Fruit fly (Drosophila melanogaster) whole organism, embryonic: ENCODE data around the gene Ssadh.
A peak's percentile ranks its signal among the peaks of the same experiment; 100 is the strongest.

ENCODE experiments used
- Ada2b ChIP-seq: fragments of 200-800 bp; sonication (Bioruptor generic); IDR thresholded peaks from 2 replicates; pipeline ENCODE4 v1.3.6; 2022; ENCODE audit warnings: missing biosample characterization, missing genetic modification characterization
- Adf1 ChIP-seq: fragments of 200-800 bp; sonication (Bioruptor generic); IDR thresholded peaks from 2 replicates; pipeline ENCODE4 v1.3.6; 2022; ENCODE audit warnings: missing biosample characterization, missing genetic modification characterization
- Aef1 ChIP-seq: fragments of 200-800 bp; sonication (Bioruptor generic); IDR thresholded peaks from 3 replicates; pipeline ENCODE4 v1.3.6; 2022; ENCODE audit warnings: missing biosample characterization, missing genetic modification characterization
- Awh ChIP-seq: fragments of 200-800 bp; sonication (Bioruptor generic); IDR thresholded peaks from 2 replicates; pipeline ENCODE4, ENCODE4 v1.3.6; 2022; ENCODE audit warnings: missing biosample characterization, missing genetic modification characterization
- Bgb ChIP-seq: fragments of 200-800 bp; sonication (Bioruptor generic); IDR thresholded peaks from 2 replicates; pipeline ENCODE4 v1.3.6; 2022; ENCODE audit warnings: missing biosample characterization, missing genetic modification characterization; ENCODE audit not compliant: partially characterized antibody
- Blimp-1 ChIP-seq: fragments of 200-800 bp; sonication (Bioruptor generic); optimal IDR thresholded peaks from 3 replicates; lab custom pipeline; 2018; ENCODE audit warnings: missing biosample characterization, missing genetic modification characterization, mild to moderate bottlenecking, moderate library complexity, missing genetic modification reagents
- CG11696 ChIP-seq: fragments of 200-800 bp; sonication (Bioruptor generic); IDR thresholded peaks from 2 replicates; pipeline ENCODE4 v1.3.6; 2022; ENCODE audit warnings: missing biosample characterization, missing genetic modification characterization
- CG12155 ChIP-seq: fragments of 200-800 bp; sonication (Bioruptor generic); optimal IDR thresholded peaks from 3 replicates; lab custom pipeline; 2016; ENCODE audit warnings: missing biosample characterization, missing genetic modification characterization
- CG13424 ChIP-seq: fragments of 200-800 bp; sonication (Bioruptor generic); optimal IDR thresholded peaks from 2 replicates; lab custom pipeline; 2019; ENCODE audit warnings: missing biosample characterization, mild to moderate bottlenecking, missing genetic modification characterization, moderate library complexity
- CG1603 ChIP-seq: fragments of 200-800 bp; sonication (Bioruptor generic); optimal IDR thresholded peaks from 2 replicates; lab custom pipeline; 2019; ENCODE audit warnings: missing biosample characterization, mild to moderate bottlenecking, missing genetic modification characterization, moderate library complexity
- CG17328 ChIP-seq: fragments of 200-800 bp; sonication (Bioruptor generic); IDR thresholded peaks from 2 replicates; pipeline ENCODE4 v1.3.6; 2022; ENCODE audit warnings: missing biosample characterization, missing genetic modification characterization
- CG17359 ChIP-seq: fragments of 200-800 bp; sonication (Bioruptor generic); optimal IDR thresholded peaks from 3 replicates; lab custom pipeline; 2018; ENCODE audit warnings: missing biosample characterization, mild to moderate bottlenecking, missing genetic modification characterization, moderate library complexity
- CG18619 ChIP-seq: fragments of 200-800 bp; sonication (Bioruptor generic); optimal IDR thresholded peaks from 3 replicates; lab custom pipeline; 2017; ENCODE audit warnings: missing biosample characterization, mild to moderate bottlenecking, missing genetic modification characterization
- CG4282 ChIP-seq: fragments of 200-800 bp; sonication (Bioruptor generic); optimal IDR thresholded peaks from 2 replicates; lab custom pipeline; 2016; ENCODE audit warnings: missing biosample characterization, missing genetic modification characterization
- CG7372 ChIP-seq: fragments of 200-800 bp; sonication (Bioruptor generic); IDR thresholded peaks from 2 replicates; pipeline ENCODE4 v1.3.6; 2022; ENCODE audit warnings: missing biosample characterization, missing genetic modification characterization
- CG7786 ChIP-seq: fragments of 200-800 bp; sonication (Bioruptor generic); optimal IDR thresholded peaks from 2 replicates; lab custom pipeline; 2016; ENCODE audit warnings: missing biosample characterization, missing genetic modification characterization
- CG8359 ChIP-seq: fragments of 200-800 bp; sonication (Bioruptor generic); optimal IDR thresholded peaks from 2 replicates; lab custom pipeline; 2017; ENCODE audit warnings: missing biosample characterization, mild to moderate bottlenecking, missing genetic modification characterization, borderline replicate concordance
- CG8388 ChIP-seq: fragments of 200-800 bp; sonication (Bioruptor generic); optimal IDR thresholded peaks from 2 replicates; lab custom pipeline; 2019; ENCODE audit warnings: missing biosample characterization, mild to moderate bottlenecking, missing genetic modification characterization, moderate library complexity
- Camta ChIP-seq: fragments of 200-800 bp; sonication (Bioruptor generic); optimal IDR thresholded peaks from 2 replicates; lab custom pipeline; 2016; ENCODE audit warnings: missing biosample characterization, missing genetic modification characterization
- D19A ChIP-seq: fragments of 200-800 bp; optimal IDR thresholded peaks from 3 replicates; lab custom pipeline; 2019; ENCODE audit warnings: missing biosample characterization, mild to moderate bottlenecking, missing genetic modification characterization, moderate library complexity
- Dbx ChIP-seq: fragments of 200-800 bp; sonication (Bioruptor generic); IDR thresholded peaks from 3 replicates; pipeline ENCODE4 v1.3.6; 2022; ENCODE audit warnings: missing biosample characterization, missing genetic modification characterization
- Dip2 ChIP-seq: fragments of 200-800 bp; sonication (Bioruptor generic); IDR thresholded peaks from 2 replicates; pipeline ENCODE4 v1.3.6; 2022; ENCODE audit warnings: missing biosample characterization, missing genetic modification characterization
- Doc2 ChIP-seq: fragments of 200-800 bp; sonication (Bioruptor generic); IDR thresholded peaks from 2 replicates; pipeline ENCODE4 v1.3.6; 2022; ENCODE audit warnings: missing biosample characterization, missing genetic modification characterization
- Ets65A ChIP-seq: fragments of 200-800 bp; sonication (Bioruptor generic); peaks from one replicate; lab custom pipeline; 2016; ENCODE audit warnings: missing biosample characterization, missing genetic modification characterization
- Fer1 ChIP-seq: fragments of 200-800 bp; sonication (Bioruptor generic); optimal IDR thresholded peaks from 2 replicates; lab custom pipeline; 2017; ENCODE audit warnings: missing biosample characterization, mild to moderate bottlenecking, missing genetic modification characterization
- MESR4 ChIP-seq: fragments of 200-800 bp; sonication (Bioruptor generic); optimal IDR thresholded peaks from 2 replicates; lab custom pipeline; 2018; ENCODE audit warnings: missing biosample characterization, mild to moderate bottlenecking, missing genetic modification characterization, moderate library complexity
- Meics ChIP-seq: fragments of 200-800 bp; sonication (Bioruptor generic); optimal IDR thresholded peaks from 2 replicates; lab custom pipeline; 2017; ENCODE audit warnings: missing biosample characterization, mild to moderate bottlenecking, missing genetic modification characterization
- Oaz ChIP-seq: fragments of 200-800 bp; sonication (Bioruptor generic); IDR thresholded peaks from 2 replicates; pipeline ENCODE4 v1.3.6; 2022; ENCODE audit warnings: missing biosample characterization, missing genetic modification characterization
- Pdp1 ChIP-seq, 2 experiments: fragments of 200-800 bp; sonication (Bioruptor generic); optimal IDR thresholded peaks; 3 replicates each; lab custom pipeline; 2016; ENCODE audit warnings: missing biosample characterization in 2 of 2, missing genetic modification characterization in 2 of 2, mild to moderate bottlenecking in 1 of 2, moderate library complexity in 1 of 2
- Spps ChIP-seq: fragments of 200-800 bp; sonication (Bioruptor generic); optimal IDR thresholded peaks from 2 replicates; lab custom pipeline; 2018; ENCODE audit warnings: missing biosample characterization, mild to moderate bottlenecking, missing genetic modification characterization
- Ssrp ChIP-seq: fragments of 200-800 bp; sonication (Bioruptor generic); optimal IDR thresholded peaks from 2 replicates; lab custom pipeline; 2018; ENCODE audit warnings: missing biosample characterization, mild to moderate bottlenecking, missing genetic modification characterization, moderate library complexity
- ash1 ChIP-seq: fragments of 200-800 bp; sonication (Bioruptor generic); optimal IDR thresholded peaks from 2 replicates; lab custom pipeline; 2018; ENCODE audit warnings: missing biosample characterization, mild to moderate bottlenecking, missing genetic modification characterization
- dmrt11E ChIP-seq: fragments of 200-800 bp; sonication (Bioruptor generic); optimal IDR thresholded peaks from 3 replicates; lab custom pipeline; 2018; ENCODE audit warnings: missing biosample characterization, mild to moderate bottlenecking, missing genetic modification characterization, moderate library complexity
- dmrt99B ChIP-seq: fragments of 200-800 bp; sonication (Bioruptor generic); optimal IDR thresholded peaks from 2 replicates; lab custom pipeline; 2018; ENCODE audit warnings: missing biosample characterization, mild to moderate bottlenecking, missing genetic modification characterization, moderate library complexity
- exex ChIP-seq: fragments of 200-800 bp; sonication (Bioruptor generic); optimal IDR thresholded peaks from 4 replicates; lab custom pipeline; 2018; ENCODE audit warnings: missing biosample characterization, mild to moderate bottlenecking, missing genetic modification characterization, moderate library complexity
- fd102C ChIP-seq: fragments of 200-800 bp; sonication (Bioruptor generic); optimal IDR thresholded peaks from 2 replicates; lab custom pipeline; 2018; ENCODE audit warnings: missing biosample characterization, mild to moderate bottlenecking, missing genetic modification characterization, moderate library complexity
- hkb ChIP-seq, 2 experiments: fragments of 200-800 bp in 1 of 2; fragments of >200 bp in 1 of 2; sonication (Bioruptor generic) in 1 of 2; IDR thresholded peaks in 1 of 2; optimal IDR thresholded peaks in 1 of 2; 2 replicates each; pipeline versions ENCODE4 v1.3.6 to Lab custom; 2017 to 2022; ENCODE audit warnings: missing biosample characterization in 1 of 2, missing genetic modification characterization in 1 of 2
- nerfin-2 ChIP-seq: fragments of 200-800 bp; sonication (Bioruptor generic); IDR thresholded peaks from 2 replicates; pipeline ENCODE4 v1.3.6; 2022; ENCODE audit warnings: missing biosample characterization, missing genetic modification characterization; ENCODE audit not compliant: partially characterized antibody
- onecut ChIP-seq: fragments of 200-800 bp; sonication (Bioruptor generic); IDR thresholded peaks from 2 replicates; pipeline ENCODE4 v1.3.6; 2022; ENCODE audit warnings: missing biosample characterization, missing genetic modification characterization
- pb ChIP-seq: fragments of 200-800 bp; sonication (Bioruptor generic); optimal IDR thresholded peaks from 3 replicates; lab custom pipeline; 2016; ENCODE audit warnings: missing biosample characterization, missing genetic modification characterization
- phol ChIP-seq: fragments of 200-800 bp; sonication (Bioruptor generic); optimal IDR thresholded peaks from 3 replicates; lab custom pipeline; 2018; ENCODE audit warnings: missing biosample characterization, mild to moderate bottlenecking, missing genetic modification characterization, moderate library complexity
- pnt ChIP-seq: fragments of 200-800 bp; sonication (Bioruptor generic); optimal IDR thresholded peaks from 3 replicates; lab custom pipeline; 2016; ENCODE audit warnings: missing biosample characterization, missing genetic modification characterization
- pzg ChIP-seq: fragments of 200-800 bp; sonication (Bioruptor generic); optimal IDR thresholded peaks from 3 replicates; lab custom pipeline; 2018; ENCODE audit warnings: missing biosample characterization, mild to moderate bottlenecking, missing genetic modification characterization, moderate library complexity
- row ChIP-seq: fragments of 200-800 bp; sonication (Bioruptor generic); IDR thresholded peaks from 3 replicates; pipeline ENCODE4 v1.3.6; 2022; ENCODE audit warnings: missing biosample characterization, missing genetic modification characterization
- sisA ChIP-seq: fragments of 200-800 bp; sonication (Bioruptor generic); IDR thresholded peaks from 2 replicates; pipeline ENCODE4 v1.3.6; 2022; ENCODE audit warnings: missing biosample characterization, missing genetic modification characterization
- so ChIP-seq: fragments of 200-800 bp; sonication (Bioruptor generic); IDR thresholded peaks from 3 replicates; pipeline ENCODE4 v1.3.6; 2022; ENCODE audit warnings: missing biosample characterization, missing genetic modification characterization
- tin ChIP-seq: fragments of 200-800 bp; sonication (Bioruptor generic); optimal IDR thresholded peaks from 3 replicates; lab custom pipeline; 2016; ENCODE audit warnings: missing biosample characterization, missing genetic modification characterization
- ttk ChIP-seq: fragments of 200-800 bp; sonication (Bioruptor generic); IDR thresholded peaks from 2 replicates; pipeline ENCODE4 v2.1.2; 2022; ENCODE audit warnings: missing biosample characterization, missing genetic modification characterization
- unpg ChIP-seq: fragments of 200-800 bp; sonication (Bioruptor generic); optimal IDR thresholded peaks from 3 replicates; lab custom pipeline; 2018; ENCODE audit warnings: missing biosample characterization, mild to moderate bottlenecking, missing genetic modification characterization, moderate library complexity
- z ChIP-seq: fragments of 200-800 bp; sonication (Bioruptor generic); IDR thresholded peaks from 3 replicates; pipeline ENCODE4 v1.3.6; 2022; ENCODE audit warnings: missing biosample characterization, missing genetic modification characterization

Gene Ssadh

DNA sequence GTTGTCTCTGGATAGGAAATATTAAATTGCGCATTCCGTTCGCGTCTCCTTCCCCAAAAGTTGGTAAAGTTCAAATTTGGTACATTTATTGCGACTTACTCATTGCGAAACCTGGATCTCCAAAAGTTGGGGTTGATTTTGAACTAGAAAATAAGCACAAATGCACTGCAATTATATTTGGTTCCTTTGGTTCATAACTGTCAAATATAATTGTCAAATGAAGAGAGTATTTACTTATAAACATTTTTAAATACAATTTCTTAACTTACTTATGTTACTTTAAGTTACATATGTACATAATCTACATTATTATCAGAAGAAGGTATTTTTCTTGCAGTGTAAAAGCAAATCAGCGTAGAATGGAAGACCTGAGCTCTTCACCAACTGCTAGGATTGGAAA, 3.8 kb upstream of the Ssadh start (continued):
- TF ChIP-seq pnt (GFP tag; lab: Kevin White, UChicago), result no peak
- TF ChIP-seq CG8359 (GFP tag; lab: Kevin White, UChicago), result no peak
- TF ChIP-seq MESR4 (GFP tag; lab: Kevin White, UChicago), result no peak
- TF ChIP-seq CG17359 (tag; lab: Kevin White, UChicago), result peak; percentile 43
- TF ChIP-seq Bgb, result no peak
- no peak for TF ChIP-seq fd102C (GFP tag; lab: Kevin White, UChicago)
- TF ChIP-seq ash1 (GFP tag; lab: Kevin White, UChicago), result no peak
- no peak for TF ChIP-seq tin (GFP tag; lab: Kevin White, UChicago)
- peak; percentile 55 for TF ChIP-seq row (GFP tag; lab: Robert Waterston, UW)
- peak; percentile 32 for TF ChIP-seq Ssrp
- peak; percentile 26; the same call in 1 of the 2 replicates for TF ChIP-seq Awh (GFP tag; lab: Robert Waterston, UW)
- TF ChIP-seq ttk (GFP tag; lab: Robert Waterston, UW), result 0 out of 2 replicates have a peak, but pooled peaks have one; percentile 16
- peak; percentile 30; the same call in 1 of the 2 replicates for TF ChIP-seq Oaz (GFP tag; lab: Robert Waterston, UW)
- no peak for TF ChIP-seq Ada2b
- no peak for TF ChIP-seq onecut (GFP tag; lab: Robert Waterston, UW)
- TF ChIP-seq hkb (optimal IDR thresholded peaks at IDR 0.05; lab: Kevin White, UChicago), result no peak
- 0 out of 2 replicates have a peak, but pooled peaks have one; percentile 7 for TF ChIP-seq hkb (GFP tag; IDR thresholded peaks at IDR 0.05; lab: Robert Waterston, UW)
- TF ChIP-seq exex, result no peak
- TF ChIP-seq Fer1 (GFP tag; lab: Kevin White, UChicago), result peak; percentile 25
- no peak for TF ChIP-seq CG7372 (GFP tag; lab: Robert Waterston, UW)
- TF ChIP-seq CG17328 (GFP tag; lab: Robert Waterston, UW), result 0 out of 2 replicates have a peak, but pooled peaks have one; percentile 27
- peak; percentile 62 for TF ChIP-seq unpg
- TF ChIP-seq Spps (tag; lab: Kevin White, UChicago), result peak; percentile 10
- TF ChIP-seq so (GFP tag; lab: Robert Waterston, UW), result peak; percentile 11; the same call in 1 of the 3 replicates
- no peak for TF ChIP-seq Adf1 (GFP tag; lab: Robert Waterston, UW)
- TF ChIP-seq D19A, result no peak
- peak; percentile 58 for TF ChIP-seq dmrt99B
- peak; percentile 29 for TF ChIP-seq CG1603 (tag; lab: Kevin White, UChicago)
- TF ChIP-seq sisA (GFP tag; lab: Robert Waterston, UW), result peak; percentile 23; the same call in 1 of the 2 replicates
- TF ChIP-seq nerfin-2 (GFP tag; lab: Robert Waterston, UW), result no peak
- TF ChIP-seq pzg, result no peak
- TF ChIP-seq CG8388 (GFP tag; lab: Kevin White, UChicago), result peak; percentile 16
- TF ChIP-seq dmrt11E, result peak; percentile 20
- TF ChIP-seq pb, result no peak
- TF ChIP-seq Blimp-1 (GFP tag; lab: Kevin White, UChicago), result peak; percentile 53
- peak; percentile 34 for TF ChIP-seq phol (tag; lab: Kevin White, UChicago)
- peak; percentile 63 for TF ChIP-seq Ets65A (GFP tag; lab: Kevin White, UChicago)
- TF ChIP-seq z, result no peak
- TF ChIP-seq Dbx (GFP tag; lab: Robert Waterston, UW), result no peak
- no peak for TF ChIP-seq CG12155 (GFP tag; lab: Kevin White, UChicago)
- TF ChIP-seq CG7786 (GFP tag; lab: Kevin White, UChicago), result no peak
- peak; percentile 20 for TF ChIP-seq CG13424 (tag; lab: Kevin White, UChicago)
- no peak for TF ChIP-seq Meics (GFP tag; lab: Kevin White, UChicago)
- no peak for TF ChIP-seq Camta (GFP tag; lab: Kevin White, UChicago)
- no peak for TF ChIP-seq Pdp1 (GFP tag; optimal IDR thresholded peaks at IDR 0.05; lab: Kevin White, UChicago)
- TF ChIP-seq Doc2, result no peak
- no peak for TF ChIP-seq CG4282 (GFP tag; lab: Kevin White, UChicago)
- TF ChIP-seq Aef1, result peak; percentile 20; the same call in 1 of the 3 replicates
- TF ChIP-seq CG18619, result no peak
- TF ChIP-seq Dip2, result no peak
- TF ChIP-seq CG11696 (GFP tag; lab: Robert Waterston, UW), result no peak
